Worm (Caenorhabditis elegans) whole organism, midembryonic: ENCODE measurements around the gene usip-1.

Experiments
- T22C8.4 ChIP-seq: fragments of 200-800 bp; sonication (Bioruptor generic); IDR thresholded peaks from 2 replicates; pipeline ENCODE4 v1.3.6; 2022; ENCODE audit warnings: missing genetic modification characterization, missing compliant biosample characterization
- flt-1 ChIP-seq: fragments of 200-800 bp; sonication (Bioruptor generic); IDR thresholded peaks from 2 replicates; pipeline ENCODE4 v1.3.6; 2022; ENCODE audit warnings: missing genetic modification characterization, missing compliant biosample characterization
- klf-2 ChIP-seq: fragments of 200-800 bp; sonication (Bioruptor generic); conservative IDR thresholded peaks from 2 replicates; pipeline ENCODE4 v1.3.6; 2022; ENCODE audit warnings: missing genetic modification reagents, missing genetic modification characterization, missing compliant biosample characterization
- med-1 ChIP-seq: sonication (generic microtip); optimal IDR thresholded peaks from 2 replicates; lab custom pipeline; 2017; ENCODE audit warnings: missing genetic modification characterization, mild to moderate bottlenecking, missing compliant biosample characterization, antibody characterized with exemption, missing genetic modification reagents; ENCODE audit not compliant: insufficient read depth
- ref-1 ChIP-seq: fragments of 200-800 bp; sonication (Bioruptor generic); conservative IDR thresholded peaks from 2 replicates; pipeline ENCODE4 v1.3.6; 2022; ENCODE audit warnings: missing genetic modification reagents, missing genetic modification characterization, missing compliant biosample characterization
- tab-1 ChIP-seq: fragments of 200-800 bp; sonication (Bioruptor generic); IDR thresholded peaks from 2 replicates; pipeline ENCODE4 v1.3.6; 2022; ENCODE audit warnings: missing genetic modification characterization, missing compliant biosample characterization

ce11 chrV:12183854-12184253 is at the start of gene usip-1:
- TF ChIP-seq tab-1 (GFP tag; lab: Robert Waterston, UW): no peak
- no peak for TF ChIP-seq med-1 (GFP tag; lab: Kevin White, UChicago)
- no peak for TF ChIP-seq T22C8.4 (GFP tag; lab: Robert Waterston, UW)
- no peak for TF ChIP-seq flt-1 (GFP tag; lab: Robert Waterston, UW)
- TF ChIP-seq klf-2 (GFP tag; lab: Robert Waterston, UW): no peak
- TF ChIP-seq ref-1 (GFP tag; lab: Robert Waterston, UW): no peak
